Worm (Caenorhabditis elegans): ENCODE measurements around the gene srh-71.

DNA sequence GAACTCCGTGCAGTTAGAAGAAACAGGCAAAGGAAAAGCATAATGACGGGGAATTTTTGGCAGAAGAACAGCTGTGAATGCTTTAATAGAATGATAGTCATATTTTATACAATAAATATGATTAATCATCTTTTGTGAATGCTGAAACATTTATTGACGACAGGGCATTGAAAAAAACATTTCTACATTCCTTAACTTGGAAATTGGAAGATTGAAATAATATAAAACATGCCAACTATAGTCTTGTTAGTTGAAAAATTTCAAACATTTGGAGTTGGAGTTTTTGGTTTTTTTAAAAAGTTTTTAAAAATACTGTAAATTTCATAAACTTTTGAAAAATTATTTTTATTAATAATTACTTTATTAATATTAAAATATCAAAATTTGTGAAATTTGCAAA, 26.4 kb upstream of the srh-71 start, which contains the start of gene Y25C1A.14:
- no peak for TF ChIP-seq hmg-4 (GFP tag; optimal IDR thresholded peaks at IDR 0.05)
- no peak for TF ChIP-seq ama-1 (optimal IDR thresholded peaks at IDR 0.05)
- TF ChIP-seq aly-1 (tag; optimal IDR thresholded peaks at IDR 0.05), result no peak
- TF ChIP-seq hnd-1 (tag; optimal IDR thresholded peaks at IDR 0.05), result no peak
- no peak for TF ChIP-seq B0310.2 (tag; optimal IDR thresholded peaks at IDR 0.05)
- no peak for TF ChIP-seq ceh-13 (GFP tag; optimal IDR thresholded peaks at IDR 0.05)
